Fruit fly (Drosophila melanogaster) whole organism, pupa: Measurements from ENCODE around the gene mRpS23.

Experiments used
- CG10348 ChIP-seq: fragments of 200-800 bp; sonication (Bioruptor generic); IDR thresholded peaks from 2 replicates; pipeline ENCODE4 v1.3.6; 2022; ENCODE audit warnings: missing biosample characterization, missing genetic modification characterization
- CG12605 ChIP-seq: fragments of 200-800 bp; sonication (Bioruptor generic); IDR thresholded peaks from 2 replicates; pipeline ENCODE4 v1.3.6; 2022; ENCODE audit warnings: missing biosample characterization, missing genetic modification characterization
- CG14655 ChIP-seq: fragments of 200-800 bp; sonication (Bioruptor generic); optimal IDR thresholded peaks from 3 replicates; lab custom pipeline; 2017; ENCODE audit warnings: mild to moderate bottlenecking, missing biosample characterization, missing genetic modification reagents, missing genetic modification characterization
- CG15710 ChIP-seq: fragments of 200-800 bp; sonication (Bioruptor generic); optimal IDR thresholded peaks from 2 replicates; lab custom pipeline; 2018; ENCODE audit warnings: missing biosample characterization, mild to moderate bottlenecking, missing genetic modification characterization, moderate library complexity
- CG17806 ChIP-seq: fragments of 200-800 bp; sonication (Bioruptor generic); optimal IDR thresholded peaks from 2 replicates; lab custom pipeline; 2018; ENCODE audit warnings: missing biosample characterization, mild to moderate bottlenecking, missing genetic modification characterization, moderate library complexity
- CG32121 ChIP-seq: fragments of 200-800 bp; sonication (Bioruptor generic); IDR thresholded peaks from 2 replicates; pipeline ENCODE4 v1.3.6; 2022; ENCODE audit warnings: missing biosample characterization, missing genetic modification characterization
- CG34367 ChIP-seq: fragments of 200-800 bp; sonication (Bioruptor generic); optimal IDR thresholded peaks from 2 replicates; lab custom pipeline; 2018; ENCODE audit warnings: missing biosample characterization, mild to moderate bottlenecking, missing genetic modification characterization
- CG8301 ChIP-seq: fragments of 200-800 bp; sonication (Bioruptor generic); optimal IDR thresholded peaks from 2 replicates; lab custom pipeline; 2018; ENCODE audit warnings: missing biosample characterization, mild to moderate bottlenecking, missing genetic modification characterization
- CG9948 ChIP-seq: fragments of 200-800 bp; sonication (Bioruptor generic); optimal IDR thresholded peaks from 2 replicates; lab custom pipeline; 2018; ENCODE audit warnings: missing biosample characterization, mild to moderate bottlenecking, missing genetic modification characterization, moderate library complexity
- EcR ChIP-seq: fragments of 200-800 bp; sonication (Bioruptor generic); optimal IDR thresholded peaks from 3 replicates; lab custom pipeline; 2019; ENCODE audit warnings: missing biosample characterization, missing genetic modification characterization, mild to moderate bottlenecking, moderate library complexity, missing genetic modification reagents
- Pif1A ChIP-seq: fragments of 200-800 bp; sonication (Bioruptor generic); optimal IDR thresholded peaks from 3 replicates; lab custom pipeline; 2016; ENCODE audit warnings: missing biosample characterization, missing genetic modification characterization
- fd96Ca ChIP-seq: fragments of 200-800 bp; sonication (Bioruptor generic); IDR thresholded peaks from 3 replicates; pipeline ENCODE4 v1.3.6; 2022; ENCODE audit warnings: missing biosample characterization, missing genetic modification characterization
- gl ChIP-seq: fragments of 200-800 bp; sonication (Bioruptor generic); optimal IDR thresholded peaks from 2 replicates; lab custom pipeline; 2018; ENCODE audit warnings: missing biosample characterization, mild to moderate bottlenecking, missing genetic modification characterization

dm6 chr2L:13842078-13842477 lies 7.2 kb upstream of the mRpS23 start:
- no peak for TF ChIP-seq fd96Ca (GFP tag; lab: Robert Waterston, UW)
- TF ChIP-seq EcR (GFP tag; lab: Kevin White, UChicago), result no peak
- no peak for TF ChIP-seq CG10348 (GFP tag; lab: Robert Waterston, UW)
- no peak for TF ChIP-seq CG15710
- no peak for TF ChIP-seq Pif1A
- TF ChIP-seq CG32121 (GFP tag; lab: Robert Waterston, UW), result no peak
- TF ChIP-seq CG9948 (tag; lab: Kevin White, UChicago), result no peak
- TF ChIP-seq CG14655 (GFP tag; lab: Kevin White, UChicago), result no peak
- TF ChIP-seq CG12605 (GFP tag; lab: Robert Waterston, UW), result no peak
- no peak for TF ChIP-seq CG17806 (tag; lab: Kevin White, UChicago)
- TF ChIP-seq CG8301 (tag; lab: Kevin White, UChicago), result no peak
- TF ChIP-seq CG34367 (tag; lab: Kevin White, UChicago), result no peak
- TF ChIP-seq gl (tag; lab: Kevin White, UChicago), result no peak
